Fruit fly (Drosophila melanogaster) whole organism, pupa: ENCODE results near the gene eIF3g1.

Experiments
- CG34367 ChIP-seq: fragments of 200-800 bp; sonication (Bioruptor generic); optimal IDR thresholded peaks from 2 replicates; lab custom pipeline; 2018; ENCODE audit warnings: missing biosample characterization, mild to moderate bottlenecking, missing genetic modification characterization
- CG9948 ChIP-seq: fragments of 200-800 bp; sonication (Bioruptor generic); optimal IDR thresholded peaks from 2 replicates; lab custom pipeline; 2018; ENCODE audit warnings: missing biosample characterization, mild to moderate bottlenecking, missing genetic modification characterization, moderate library complexity
- EcR ChIP-seq: fragments of 200-800 bp; sonication (Bioruptor generic); optimal IDR thresholded peaks from 3 replicates; lab custom pipeline; 2019; ENCODE audit warnings: missing biosample characterization, missing genetic modification characterization, mild to moderate bottlenecking, moderate library complexity, missing genetic modification reagents
- Snoo ChIP-seq: fragments of 200-800 bp; sonication (Bioruptor generic); optimal IDR thresholded peaks from 3 replicates; lab custom pipeline; 2017; ENCODE audit warnings: missing biosample characterization, mild to moderate bottlenecking, missing genetic modification characterization, inconsistent platforms
- rn ChIP-seq: fragments of 200-800 bp; sonication (Bioruptor generic); IDR thresholded peaks from 2 replicates; pipeline ENCODE4 v1.3.6; 2022; ENCODE audit warnings: missing biosample characterization, missing genetic modification characterization

- no peak for TF ChIP-seq EcR (GFP tag; lab: Kevin White, UChicago)
- TF ChIP-seq CG9948, result no peak
- TF ChIP-seq rn (GFP tag; lab: Robert Waterston, UW), result no peak
- TF ChIP-seq Snoo (tag; lab: Kevin White, UChicago), result no peak
- TF ChIP-seq CG34367 (tag; lab: Kevin White, UChicago), result no peak
These were observed 47.1 kb upstream of the eIF3g1 start for dm6 chrX:2657220-2657619.
